Worm (Caenorhabditis elegans) whole organism, L3 larva: ENCODE measurements around the gene cpna-1.
A peak's percentile ranks its signal among the peaks of the same experiment; 100 is the strongest.

ENCODE experiments used
- R02D3.7 ChIP-seq: fragments of 150-350 bp; optimal IDR thresholded peaks from 2 replicates; lab custom pipeline; 2014; ENCODE audit warnings: missing biosample characterization, missing genetic modification characterization
- ZK546.5 ChIP-seq: sonication (generic microtip); optimal IDR thresholded peaks from 2 replicates; lab custom pipeline; 2017; ENCODE audit warnings: missing biosample characterization, missing genetic modification characterization
- aly-2 ChIP-seq: fragments of 150-350 bp; optimal IDR thresholded peaks from 2 replicates; lab custom pipeline; 2014; ENCODE audit warnings: missing biosample characterization, missing genetic modification characterization
- ceh-28 ChIP-seq: fragments of 150-350 bp; optimal IDR thresholded peaks from 2 replicates; lab custom pipeline; 2014; ENCODE audit warnings: missing biosample characterization, missing genetic modification reagents, missing genetic modification characterization
- ceh-82 ChIP-seq: fragments of 150-350 bp; optimal IDR thresholded peaks from 2 replicates; lab custom pipeline; 2014; ENCODE audit warnings: missing biosample characterization, missing genetic modification characterization
- daf-12 ChIP-seq: fragments of 150-350 bp; optimal IDR thresholded peaks from 2 replicates; lab custom pipeline; 2014; ENCODE audit warnings: missing biosample characterization, missing genetic modification reagents, missing genetic modification characterization
- egl-5 ChIP-seq: fragments of 150-350 bp; optimal IDR thresholded peaks from 2 replicates; lab custom pipeline; 2017; ENCODE audit warnings: missing biosample characterization, missing genetic modification reagents, missing genetic modification characterization, inconsistent platforms
- elt-1 ChIP-seq: fragments of 150-350 bp; optimal IDR thresholded peaks from 2 replicates; lab custom pipeline; 2014; ENCODE audit warnings: missing biosample characterization, missing genetic modification characterization
- eor-1 ChIP-seq, 2 experiments: fragments of 150-350 bp; optimal IDR thresholded peaks; 2 replicates each; lab custom pipeline; 2014 to 2018; ENCODE audit warnings: missing biosample characterization in 2 of 2, missing genetic modification characterization in 2 of 2
- fkh-10 ChIP-seq: sonication (generic microtip); optimal IDR thresholded peaks from 2 replicates; lab custom pipeline; 2017; ENCODE audit warnings: missing biosample characterization, missing genetic modification reagents, missing genetic modification characterization
- fkh-2 ChIP-seq: fragments of 150-350 bp; optimal IDR thresholded peaks from 2 replicates; lab custom pipeline; 2014; ENCODE audit warnings: missing biosample characterization, missing genetic modification reagents, missing genetic modification characterization
- fos-1 ChIP-seq: fragments of 150-350 bp; optimal IDR thresholded peaks from 2 replicates; lab custom pipeline; 2014; ENCODE audit warnings: missing biosample characterization, missing genetic modification characterization
- hmg-11 ChIP-seq: sonication (generic microtip); optimal IDR thresholded peaks from 2 replicates; lab custom pipeline; 2016; ENCODE audit warnings: missing genetic modification characterization, missing compliant biosample characterization
- jun-1 ChIP-seq: fragments of 150-350 bp; optimal IDR thresholded peaks from 2 replicates; lab custom pipeline; 2014; ENCODE audit warnings: missing biosample characterization, missing genetic modification reagents, missing genetic modification characterization
- lin-39 ChIP-seq: fragments of 150-350 bp; optimal IDR thresholded peaks from 2 replicates; lab custom pipeline; 2018; ENCODE audit warnings: missing biosample characterization, missing genetic modification reagents, missing genetic modification characterization
- lsy-12 ChIP-seq: sonication (generic microtip); optimal IDR thresholded peaks from 2 replicates; lab custom pipeline; 2016; ENCODE audit warnings: mild to moderate bottlenecking, missing genetic modification characterization, missing compliant biosample characterization
- mdl-1 ChIP-seq: fragments of 150-350 bp; optimal IDR thresholded peaks from 2 replicates; lab custom pipeline; 2014; ENCODE audit warnings: missing biosample characterization, missing genetic modification characterization
- nfya-1 ChIP-seq: sonication (generic microtip); optimal IDR thresholded peaks from 2 replicates; lab custom pipeline; 2017; ENCODE audit warnings: missing genetic modification characterization, mild to moderate bottlenecking, missing compliant biosample characterization, antibody characterized with exemption, moderate library complexity; ENCODE audit not compliant: insufficient read depth
- nhr-11 ChIP-seq: fragments of 150-350 bp; optimal IDR thresholded peaks from 2 replicates; lab custom pipeline; 2014; ENCODE audit warnings: missing biosample characterization, missing genetic modification characterization
- nhr-12 ChIP-seq: fragments of 150-350 bp; optimal IDR thresholded peaks from 2 replicates; lab custom pipeline; 2014; ENCODE audit warnings: missing biosample characterization, missing genetic modification characterization
- nhr-23 ChIP-seq: fragments of 150-350 bp; optimal IDR thresholded peaks from 2 replicates; lab custom pipeline; 2014; ENCODE audit warnings: missing biosample characterization, missing genetic modification reagents, missing genetic modification characterization
- nhr-28 ChIP-seq: fragments of 150-350 bp; optimal IDR thresholded peaks from 2 replicates; lab custom pipeline; 2014; ENCODE audit warnings: missing biosample characterization, missing genetic modification characterization
- nhr-43 ChIP-seq: sonication (generic microtip); optimal IDR thresholded peaks from 2 replicates; lab custom pipeline; 2016; ENCODE audit warnings: mild to moderate bottlenecking, missing genetic modification characterization, missing compliant biosample characterization; ENCODE audit not compliant: poor library complexity, severe bottlenecking
- nhr-77 ChIP-seq: fragments of 150-350 bp; optimal IDR thresholded peaks from 2 replicates; lab custom pipeline; 2014; ENCODE audit warnings: missing biosample characterization, missing genetic modification characterization
- pha-4 ChIP-seq: fragments of 150-350 bp; optimal IDR thresholded peaks from 2 replicates; lab custom pipeline; 2014; ENCODE audit warnings: missing biosample characterization, missing genetic modification reagents, missing genetic modification characterization
- pqm-1 ChIP-seq: fragments of 150-350 bp; optimal IDR thresholded peaks from 2 replicates; lab custom pipeline; 2017; ENCODE audit warnings: missing biosample characterization, missing genetic modification characterization, inconsistent platforms
- sea-2 ChIP-seq: fragments of 150-350 bp; sonication (generic microtip); optimal IDR thresholded peaks from 4 replicates; lab custom pipeline; 2014; ENCODE audit warnings: missing biosample characterization, missing genetic modification reagents, missing genetic modification characterization
- skn-1 ChIP-seq: fragments of 150-350 bp; optimal IDR thresholded peaks from 2 replicates; lab custom pipeline; 2014; ENCODE audit warnings: missing biosample characterization, missing genetic modification characterization
- snpc-4 ChIP-seq: fragments of 150-350 bp; optimal IDR thresholded peaks from 2 replicates; lab custom pipeline; 2014; ENCODE audit warnings: missing biosample characterization, missing genetic modification characterization
- tbx-2 ChIP-seq: sonication (generic microtip); optimal IDR thresholded peaks from 2 replicates; lab custom pipeline; 2016; ENCODE audit warnings: mild to moderate bottlenecking, missing genetic modification characterization, missing compliant biosample characterization
- unc-39 ChIP-seq: sonication (generic microtip); optimal IDR thresholded peaks from 4 replicates; lab custom pipeline; 2017; ENCODE audit warnings: missing biosample characterization, missing genetic modification characterization
- unc-62 ChIP-seq: fragments of 150-350 bp; sonication (generic microtip); optimal IDR thresholded peaks from 4 replicates; lab custom pipeline; 2014; ENCODE audit warnings: missing biosample characterization, missing genetic modification reagents, missing genetic modification characterization
- ztf-11 ChIP-seq: fragments of 150-350 bp; optimal IDR thresholded peaks from 2 replicates; lab custom pipeline; 2014; ENCODE audit warnings: missing biosample characterization, missing genetic modification characterization
- ztf-4 ChIP-seq: fragments of 150-350 bp; optimal IDR thresholded peaks from 2 replicates; lab custom pipeline; 2014; ENCODE audit warnings: missing biosample characterization, missing genetic modification characterization

Gene cpna-1

ce11 chrII:4230816-4231435 lies 44.5 kb downstream of the cpna-1 start, which contains the start of gene C16A11.10:
Gene C16A11.10 (plus strand): TSS chrII:4231385.
- TF ChIP-seq jun-1 (tag; lab: Kevin White, UChicago) (no peak), R02D3.7 (tag; lab: Kevin White, UChicago) (no peak), ceh-82 (tag; lab: Kevin White, UChicago) (no peak), skn-1 (tag; lab: Kevin White, UChicago) (no peak), tbx-2 (tag; lab: Kevin White, UChicago) (no peak), ZK546.5 (tag; lab: Kevin White, UChicago) (no peak), eor-1 (tag; optimal IDR thresholded peaks at IDR 0.05; lab: Kevin White, UChicago) (no peak), fos-1 (no peak), nhr-43 (no peak), pha-4 (tag; lab: Kevin White, UChicago) (no peak), sea-2 (GFP tag; lab: Kevin White, UChicago) (no peak), unc-62 (GFP tag; lab: Kevin White, UChicago) (no peak), snpc-4 (tag; lab: Kevin White, UChicago) (no peak), lin-39 (tag; lab: Kevin White, UChicago) (no peak), pqm-1 (no peak), nhr-23 (tag; lab: Kevin White, UChicago) (no peak), lsy-12 (tag; lab: Kevin White, UChicago) (no peak), unc-39 (tag; lab: Kevin White, UChicago) (no peak), mdl-1 (tag; lab: Kevin White, UChicago) (no peak)

ce11 chrII:4235959-4236358 lies 49.5 kb downstream of the cpna-1 start, which contains the start of gene fbxc-43:
Gene fbxc-43 (minus strand): TSS chrII:4235996.
- TF ChIP-seq nhr-43, result no peak
- TF ChIP-seq nhr-11, result no peak
- no peak for TF ChIP-seq aly-2
- no peak for TF ChIP-seq fkh-2
- TF ChIP-seq lin-39 (tag; lab: Kevin White, UChicago), result no peak
- TF ChIP-seq egl-5 (tag; lab: Kevin White, UChicago), result no peak
- no peak for TF ChIP-seq tbx-2 (tag; lab: Kevin White, UChicago)
- no peak for TF ChIP-seq daf-12 (tag; lab: Kevin White, UChicago)
- no peak for TF ChIP-seq nhr-28
- TF ChIP-seq fkh-10 (GFP tag; lab: Kevin White, UChicago), result no peak
- no peak for TF ChIP-seq snpc-4 (tag; lab: Kevin White, UChicago)
- TF ChIP-seq jun-1 (tag; lab: Kevin White, UChicago), result no peak
- TF ChIP-seq nhr-23 (tag; lab: Kevin White, UChicago), result no peak
- no peak for TF ChIP-seq elt-1 (tag; lab: Kevin White, UChicago)
- no peak for TF ChIP-seq pqm-1
- TF ChIP-seq ztf-4 (tag; lab: Kevin White, UChicago), result no peak
- TF ChIP-seq eor-1 (tag; optimal IDR thresholded peaks at IDR 0.05; lab: Kevin White, UChicago), result no peak
- no peak for TF ChIP-seq nhr-77 (tag; lab: Kevin White, UChicago)

- TF ChIP-seq nhr-23 (tag; lab: Kevin White, UChicago) (peak; percentile 58), hmg-11 (tag; lab: Kevin White, UChicago) (peak; percentile 63), R02D3.7 (tag; lab: Kevin White, UChicago) (peak; percentile 1), snpc-4 (tag; lab: Kevin White, UChicago) (peak; percentile 27), lin-39 (tag; lab: Kevin White, UChicago) (peak; percentile 14), pha-4 (tag; lab: Kevin White, UChicago) (peak; percentile 29), unc-62 (GFP tag; lab: Kevin White, UChicago) (no peak), nhr-12 (no peak), nfya-1 (peak; percentile 51), ceh-28 (tag; lab: Kevin White, UChicago) (peak; percentile 32)
Measured at ce11 chrII:4237701-4238214, 51.3 kb downstream of the cpna-1 start, which contains the start of the genes fbxc-44 and C16A11.2. Gene fbxc-44 (minus strand): TSS chrII:4237751. Gene C16A11.2 (plus strand): TSS chrII:4238203.

- TF ChIP-seq ztf-11 (tag; lab: Kevin White, UChicago) (no peak), nfya-1 (peak; percentile 92)
Measured at ce11 chrII:4238963-4239362, 52.5 kb downstream of the cpna-1 start.
